Worm (Caenorhabditis elegans) whole organism, L3 larva: Measurements from ENCODE around the gene C05E11.3.

Source experiments
- aly-2 ChIP-seq: fragments of 150-350 bp; optimal IDR thresholded peaks from 2 replicates; lab custom pipeline; 2014; ENCODE audit warnings: missing biosample characterization, missing genetic modification characterization
- ama-1 ChIP-seq: fragments of 150-350 bp; optimal IDR thresholded peaks from 2 replicates; lab custom pipeline; 2018
- ceh-16 ChIP-seq: sonication (generic microtip); optimal IDR thresholded peaks from 2 replicates; lab custom pipeline; 2017; ENCODE audit warnings: missing biosample characterization, missing genetic modification characterization
- ceh-28 ChIP-seq: fragments of 150-350 bp; optimal IDR thresholded peaks from 2 replicates; lab custom pipeline; 2014; ENCODE audit warnings: missing biosample characterization, missing genetic modification reagents, missing genetic modification characterization
- ceh-9 ChIP-seq: sonication (generic microtip); optimal IDR thresholded peaks from 2 replicates; lab custom pipeline; 2018; ENCODE audit warnings: missing biosample characterization, missing genetic modification characterization
- daf-12 ChIP-seq: fragments of 150-350 bp; optimal IDR thresholded peaks from 2 replicates; lab custom pipeline; 2014; ENCODE audit warnings: missing biosample characterization, missing genetic modification reagents, missing genetic modification characterization
- egl-27 ChIP-seq: sonication (generic microtip); optimal IDR thresholded peaks from 4 replicates; lab custom pipeline; 2017; ENCODE audit warnings: missing biosample characterization, missing genetic modification reagents, missing genetic modification characterization
- egl-5 ChIP-seq: fragments of 150-350 bp; optimal IDR thresholded peaks from 2 replicates; lab custom pipeline; 2017; ENCODE audit warnings: missing biosample characterization, missing genetic modification reagents, missing genetic modification characterization, inconsistent platforms
- elt-2 ChIP-seq: sonication (generic microtip); optimal IDR thresholded peaks from 2 replicates; lab custom pipeline; 2016; ENCODE audit warnings: missing genetic modification reagents, mild to moderate bottlenecking, missing genetic modification characterization, missing compliant biosample characterization
- eor-1 ChIP-seq, 2 experiments: fragments of 150-350 bp; optimal IDR thresholded peaks; 2 replicates each; lab custom pipeline; 2014 to 2018; ENCODE audit warnings: missing biosample characterization in 2 of 2, missing genetic modification characterization in 2 of 2
- fkh-10 ChIP-seq: sonication (generic microtip); optimal IDR thresholded peaks from 2 replicates; lab custom pipeline; 2017; ENCODE audit warnings: missing biosample characterization, missing genetic modification reagents, missing genetic modification characterization
- fkh-2 ChIP-seq: fragments of 150-350 bp; optimal IDR thresholded peaks from 2 replicates; lab custom pipeline; 2014; ENCODE audit warnings: missing biosample characterization, missing genetic modification reagents, missing genetic modification characterization
- fos-1 ChIP-seq: fragments of 150-350 bp; optimal IDR thresholded peaks from 2 replicates; lab custom pipeline; 2014; ENCODE audit warnings: missing biosample characterization, missing genetic modification characterization
- hmg-11 ChIP-seq: sonication (generic microtip); optimal IDR thresholded peaks from 2 replicates; lab custom pipeline; 2016; ENCODE audit warnings: missing genetic modification characterization, missing compliant biosample characterization
- lin-15B ChIP-seq: fragments of 150-350 bp; optimal IDR thresholded peaks from 2 replicates; lab custom pipeline; 2014; ENCODE audit warnings: missing biosample characterization, missing genetic modification characterization
- lin-39 ChIP-seq: fragments of 150-350 bp; optimal IDR thresholded peaks from 2 replicates; lab custom pipeline; 2018; ENCODE audit warnings: missing biosample characterization, missing genetic modification reagents, missing genetic modification characterization
- lsy-12 ChIP-seq: sonication (generic microtip); optimal IDR thresholded peaks from 2 replicates; lab custom pipeline; 2016; ENCODE audit warnings: mild to moderate bottlenecking, missing genetic modification characterization, missing compliant biosample characterization
- mdl-1 ChIP-seq: fragments of 150-350 bp; optimal IDR thresholded peaks from 2 replicates; lab custom pipeline; 2014; ENCODE audit warnings: missing biosample characterization, missing genetic modification characterization
- mml-1 ChIP-seq: fragments of 150-350 bp; sonication (generic microtip); optimal IDR thresholded peaks from 3 replicates; lab custom pipeline; 2014; ENCODE audit warnings: missing biosample characterization, missing genetic modification characterization
- nfya-1 ChIP-seq: sonication (generic microtip); optimal IDR thresholded peaks from 2 replicates; lab custom pipeline; 2017; ENCODE audit warnings: missing genetic modification characterization, mild to moderate bottlenecking, missing compliant biosample characterization, antibody characterized with exemption, moderate library complexity; ENCODE audit not compliant: insufficient read depth
- nhr-11 ChIP-seq: fragments of 150-350 bp; optimal IDR thresholded peaks from 2 replicates; lab custom pipeline; 2014; ENCODE audit warnings: missing biosample characterization, missing genetic modification characterization
- nhr-12 ChIP-seq: fragments of 150-350 bp; optimal IDR thresholded peaks from 2 replicates; lab custom pipeline; 2014; ENCODE audit warnings: missing biosample characterization, missing genetic modification characterization
- nhr-237 ChIP-seq: fragments of 150-350 bp; optimal IDR thresholded peaks from 2 replicates; lab custom pipeline; 2014; ENCODE audit warnings: missing biosample characterization, missing genetic modification characterization
- nhr-25 ChIP-seq: sonication (generic microtip); optimal IDR thresholded peaks from 2 replicates; lab custom pipeline; 2017; ENCODE audit warnings: missing biosample characterization, missing genetic modification characterization
- nhr-67 ChIP-seq: fragments of 150-350 bp; optimal IDR thresholded peaks from 2 replicates; lab custom pipeline; 2014; ENCODE audit warnings: missing biosample characterization, missing genetic modification characterization
- nhr-76 ChIP-seq: fragments of 150-350 bp; sonication (generic microtip); optimal IDR thresholded peaks from 5 replicates; lab custom pipeline; 2014; ENCODE audit warnings: missing biosample characterization, missing genetic modification characterization
- pha-4 ChIP-seq: fragments of 150-350 bp; optimal IDR thresholded peaks from 2 replicates; lab custom pipeline; 2014; ENCODE audit warnings: missing biosample characterization, missing genetic modification reagents, missing genetic modification characterization
- pqm-1 ChIP-seq: fragments of 150-350 bp; optimal IDR thresholded peaks from 2 replicates; lab custom pipeline; 2017; ENCODE audit warnings: missing biosample characterization, missing genetic modification characterization, inconsistent platforms
- sea-2 ChIP-seq: fragments of 150-350 bp; sonication (generic microtip); optimal IDR thresholded peaks from 4 replicates; lab custom pipeline; 2014; ENCODE audit warnings: missing biosample characterization, missing genetic modification reagents, missing genetic modification characterization
- skn-1 ChIP-seq: fragments of 150-350 bp; optimal IDR thresholded peaks from 2 replicates; lab custom pipeline; 2014; ENCODE audit warnings: missing biosample characterization, missing genetic modification characterization
- snpc-4 ChIP-seq: fragments of 150-350 bp; optimal IDR thresholded peaks from 2 replicates; lab custom pipeline; 2014; ENCODE audit warnings: missing biosample characterization, missing genetic modification characterization
- tbx-2 ChIP-seq: sonication (generic microtip); optimal IDR thresholded peaks from 2 replicates; lab custom pipeline; 2016; ENCODE audit warnings: mild to moderate bottlenecking, missing genetic modification characterization, missing compliant biosample characterization
- unc-62 ChIP-seq: fragments of 150-350 bp; sonication (generic microtip); optimal IDR thresholded peaks from 4 replicates; lab custom pipeline; 2014; ENCODE audit warnings: missing biosample characterization, missing genetic modification reagents, missing genetic modification characterization
- ztf-11 ChIP-seq: fragments of 150-350 bp; optimal IDR thresholded peaks from 2 replicates; lab custom pipeline; 2014; ENCODE audit warnings: missing biosample characterization, missing genetic modification characterization
- ztf-4 ChIP-seq: fragments of 150-350 bp; optimal IDR thresholded peaks from 2 replicates; lab custom pipeline; 2014; ENCODE audit warnings: missing biosample characterization, missing genetic modification characterization

The C05E11.3 gene

DNA sequence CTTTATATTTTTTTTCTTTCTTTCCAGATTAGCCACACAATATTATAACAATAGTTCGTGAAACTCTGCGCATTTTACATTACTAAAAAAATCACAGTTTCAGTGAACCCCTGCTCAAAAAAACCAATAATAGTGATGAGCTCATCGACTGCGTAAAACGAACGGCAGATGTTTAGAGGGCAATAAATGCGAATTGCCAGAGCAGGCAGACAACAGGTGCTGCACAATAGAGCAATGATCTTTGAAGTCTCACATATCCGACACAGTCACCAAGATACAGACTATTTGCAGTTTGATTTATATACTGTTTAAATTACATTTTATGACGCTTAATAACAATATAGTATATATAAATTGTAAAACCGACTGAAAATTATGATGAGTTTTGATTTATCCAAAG lies 31.6 kb downstream of the C05E11.3 start:
- TF ChIP-seq egl-5 (tag; lab: Kevin White, UChicago) (peak; percentile 23), ceh-9 (tag; lab: Kevin White, UChicago) (no peak)

DNA sequence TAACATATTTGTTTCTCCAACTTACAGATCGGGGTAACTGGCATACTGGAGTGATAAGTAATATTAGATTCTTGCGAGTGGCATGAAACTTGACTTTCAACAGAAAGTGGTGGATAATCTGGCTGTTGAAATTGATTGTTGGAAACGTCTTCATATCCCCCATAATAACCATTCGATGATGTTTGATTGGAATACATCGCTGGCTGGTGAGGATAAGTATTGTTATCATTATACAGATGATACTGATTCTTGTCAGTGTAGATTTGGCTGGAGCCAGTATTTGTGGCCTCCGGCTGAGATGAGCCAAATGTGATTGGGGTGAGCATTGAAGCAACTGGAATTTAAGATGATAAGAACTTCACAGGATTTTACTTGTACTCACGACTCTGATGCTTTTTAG lies 37.0 kb downstream of the C05E11.3 start:
- TF ChIP-seq daf-12 (tag; lab: Kevin White, UChicago) (no peak), ama-1 (lab: Kevin White, UChicago) (no peak), nhr-76 (tag; lab: Kevin White, UChicago) (no peak), nhr-25 (tag; lab: Kevin White, UChicago) (no peak), fkh-2 (tag; lab: Kevin White, UChicago) (no peak), snpc-4 (tag; lab: Kevin White, UChicago) (no peak), lin-39 (tag; lab: Kevin White, UChicago) (no peak), tbx-2 (no peak), nhr-11 (tag; lab: Kevin White, UChicago) (no peak), mdl-1 (tag; lab: Kevin White, UChicago) (no peak), pqm-1 (tag; lab: Kevin White, UChicago) (no peak), fkh-10 (GFP tag; lab: Kevin White, UChicago) (no peak), nhr-12 (tag; lab: Kevin White, UChicago) (no peak), ztf-11 (tag; lab: Kevin White, UChicago) (no peak)

DNA sequence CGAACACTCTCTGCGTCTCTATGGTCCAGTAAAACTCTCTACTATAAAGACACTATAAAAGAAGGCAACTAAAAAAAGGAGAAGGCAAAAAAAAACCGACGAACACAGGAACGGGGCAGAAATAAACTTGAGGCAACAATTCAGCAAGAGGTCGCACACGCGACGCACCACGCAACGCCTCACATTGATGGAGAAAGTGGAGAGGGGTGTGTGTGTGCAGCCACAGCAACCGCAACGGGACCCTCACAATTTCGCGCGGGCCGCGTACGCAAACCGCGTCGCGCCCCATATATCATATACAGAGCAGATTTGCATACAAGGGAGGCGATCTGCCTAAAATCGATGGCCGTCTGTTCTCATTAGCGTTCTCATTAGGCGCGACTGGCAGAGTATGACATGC lies 38.8 kb downstream of the C05E11.3 start:
- TF ChIP-seq eor-1 (tag; optimal IDR thresholded peaks at IDR 0.05; lab: Kevin White, UChicago) (no peak), egl-5 (tag; lab: Kevin White, UChicago) (peak; percentile 10), mdl-1 (tag; lab: Kevin White, UChicago) (no peak), skn-1 (no peak), unc-62 (GFP tag; lab: Kevin White, UChicago) (no peak), ztf-4 (tag; lab: Kevin White, UChicago) (no peak), pha-4 (tag; lab: Kevin White, UChicago) (peak; percentile 17), lsy-12 (tag; lab: Kevin White, UChicago) (no peak), mml-1 (no peak), fkh-2 (tag; lab: Kevin White, UChicago) (no peak), lin-39 (tag; lab: Kevin White, UChicago) (peak; percentile 89), nhr-67 (tag; lab: Kevin White, UChicago) (no peak), sea-2 (GFP tag; lab: Kevin White, UChicago) (no peak), nfya-1 (tag; lab: Kevin White, UChicago) (peak; percentile 27), hmg-11 (peak; percentile 46), ama-1 (lab: Kevin White, UChicago) (peak; percentile 0), egl-27 (no peak), aly-2 (no peak), ceh-28 (peak; percentile 13), daf-12 (tag; lab: Kevin White, UChicago) (no peak), ceh-16 (tag; lab: Kevin White, UChicago) (no peak), lin-15B (tag; lab: Kevin White, UChicago) (peak; percentile 39)

- peak; percentile 73 for TF ChIP-seq pha-4 (tag; lab: Kevin White, UChicago)
- no peak for TF ChIP-seq daf-12 (tag; lab: Kevin White, UChicago)
- peak; percentile 12 for TF ChIP-seq elt-2 (tag; lab: Kevin White, UChicago)
- TF ChIP-seq ceh-28, result peak; percentile 19
- TF ChIP-seq lin-15B (tag; lab: Kevin White, UChicago), result peak; percentile 25
- TF ChIP-seq egl-5 (tag; lab: Kevin White, UChicago), result peak; percentile 38
- peak; percentile 36 for TF ChIP-seq nhr-25 (tag; lab: Kevin White, UChicago)
- peak; percentile 39 for TF ChIP-seq nfya-1 (tag; lab: Kevin White, UChicago)
- TF ChIP-seq nhr-11 (tag; lab: Kevin White, UChicago), result no peak
These were observed 41.5 kb downstream of the C05E11.3 start, which contains the start of gene pqn-65 for ce11 chrX:4619582-4619981. Gene pqn-65, minus strand, starts transcription at chrX:4619635.

DNA sequence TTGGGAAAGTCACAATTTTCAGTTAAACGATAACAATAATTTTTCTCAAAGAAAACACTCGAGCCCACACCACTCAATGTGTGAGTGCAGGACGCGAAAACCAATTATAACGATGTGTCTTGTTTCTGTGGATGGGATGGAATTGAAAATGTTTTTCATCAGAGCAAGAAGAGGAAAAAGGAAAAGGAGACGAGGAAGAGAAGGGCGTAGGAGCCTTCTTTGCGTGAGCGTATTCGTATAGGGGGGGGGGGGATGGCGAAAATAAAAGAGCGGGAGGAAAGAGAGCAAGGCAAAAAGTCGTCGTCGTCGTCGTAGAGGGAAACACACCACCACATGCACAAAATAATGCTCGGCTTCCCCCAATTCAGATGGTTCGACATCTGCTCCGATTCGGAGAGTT lies 42.0 kb downstream of the C05E11.3 start:
- TF ChIP-seq lsy-12 (tag; lab: Kevin White, UChicago), result no peak
- TF ChIP-seq nhr-76 (tag; lab: Kevin White, UChicago), result no peak
- no peak for TF ChIP-seq tbx-2
- no peak for TF ChIP-seq fos-1 (tag; lab: Kevin White, UChicago)
- no peak for TF ChIP-seq egl-5 (tag; lab: Kevin White, UChicago)
- TF ChIP-seq lin-39 (tag; lab: Kevin White, UChicago), result peak; percentile 37
- TF ChIP-seq eor-1 (tag; optimal IDR thresholded peaks at IDR 0.05; lab: Kevin White, UChicago), result no peak
- no peak for TF ChIP-seq ceh-9 (tag; lab: Kevin White, UChicago)
- peak; percentile 3 for TF ChIP-seq fkh-10 (GFP tag; lab: Kevin White, UChicago)
- TF ChIP-seq nhr-237 (tag; lab: Kevin White, UChicago), result no peak
- no peak for TF ChIP-seq aly-2
- no peak for TF ChIP-seq nhr-67 (tag; lab: Kevin White, UChicago)
- TF ChIP-seq fkh-2 (tag; lab: Kevin White, UChicago), result no peak
